Worm (Caenorhabditis elegans) whole organism, mixed stage, embryonic: ENCODE data around the gene B0336.12.

Experiments
- elt-3 ChIP-seq: fragments of 150-350 bp; optimal IDR thresholded peaks from 2 replicates; lab custom pipeline; 2014; ENCODE audit warnings: missing biosample characterization, missing genetic modification characterization
- flh-1 ChIP-seq: fragments of 200-800 bp; sonication (Bioruptor generic); optimal IDR thresholded peaks from 2 replicates; lab custom pipeline; 2018; ENCODE audit warnings: mild to moderate bottlenecking, missing genetic modification characterization, moderate library complexity, missing compliant biosample characterization
- nhr-76 ChIP-seq: sonication (generic microtip); optimal IDR thresholded peaks from 2 replicates; lab custom pipeline; 2017; ENCODE audit warnings: missing biosample characterization, missing genetic modification characterization
- unc-39 ChIP-seq: fragments of 150-350 bp; optimal IDR thresholded peaks from 2 replicates; lab custom pipeline; 2014; ENCODE audit warnings: missing biosample characterization, missing genetic modification characterization
- unc-62 ChIP-seq: fragments of 150-350 bp; optimal IDR thresholded peaks from 2 replicates; lab custom pipeline; 2014; ENCODE audit warnings: missing biosample characterization, missing genetic modification reagents, missing genetic modification characterization

- TF ChIP-seq unc-62 (GFP tag; lab: Kevin White, UChicago) (no peak), flh-1 (GFP tag; lab: Kevin White, UChicago) (no peak), nhr-76 (tag; lab: Kevin White, UChicago) (no peak), elt-3 (no peak), unc-39 (no peak)
Observed at ce11 chrIII:5677790-5678189, 32.2 kb downstream of the B0336.12 start, which contains the start of gene F54E7.9.
